Worm (Caenorhabditis elegans) whole organism, L4 larva: Measurements from ENCODE around the gene crb-1.
A peak's percentile ranks its signal among the peaks of the same experiment; 100 is the strongest.

Experiments
- F26F4.8 ChIP-seq: fragments of 200-800 bp; sonication (Bioruptor generic); conservative IDR thresholded peaks from 2 replicates; pipeline ENCODE4 v1.3.6; 2022; ENCODE audit warnings: missing genetic modification characterization, missing compliant biosample characterization
- F44E2.7 ChIP-seq: fragments of 200-800 bp; sonication (Bioruptor generic); IDR thresholded peaks from 2 replicates; pipeline ENCODE4 v2.1.2; 2022; ENCODE audit warnings: missing genetic modification characterization, missing compliant biosample characterization
- F49E8.2 ChIP-seq: sonication (generic microtip); optimal IDR thresholded peaks from 2 replicates; lab custom pipeline; 2016; ENCODE audit warnings: missing compliant biosample characterization, mild to moderate bottlenecking, missing genetic modification characterization, borderline replicate concordance
- T26A8.4 ChIP-seq: fragments of 200-800 bp; sonication (Bioruptor generic); IDR thresholded peaks from 2 replicates; pipeline ENCODE4 v1.3.6; 2022; ENCODE audit warnings: missing genetic modification characterization, missing compliant biosample characterization
- Y5F2A.4 ChIP-seq: fragments of 200-800 bp; sonication (Bioruptor generic); optimal IDR thresholded peaks from 2 replicates; lab custom pipeline; 2018; ENCODE audit warnings: mild to moderate bottlenecking, missing genetic modification characterization, missing compliant biosample characterization
- Y75B8A.6 ChIP-seq: fragments of 200-800 bp; sonication (Bioruptor generic); IDR thresholded peaks from 2 replicates; pipeline ENCODE4 v1.3.6; 2022; ENCODE audit warnings: missing genetic modification reagents, missing genetic modification characterization, missing compliant biosample characterization
- ZK546.5 ChIP-seq, 2 experiments: sonication (generic microtip); optimal IDR thresholded peaks; 2 replicates each; lab custom pipeline; 2017; ENCODE audit warnings: missing biosample characterization in 2 of 2, missing genetic modification characterization in 2 of 2
- aha-1 ChIP-seq: fragments of 150-350 bp; peaks from one replicate; lab custom pipeline; 2014; ENCODE audit warnings: missing biosample characterization, missing genetic modification characterization
- attf-4 ChIP-seq: sonication (generic microtip); optimal IDR thresholded peaks from 3 replicates; lab custom pipeline; 2017; ENCODE audit warnings: missing biosample characterization, missing genetic modification characterization
- ceh-20 ChIP-seq: fragments of 200-800 bp; sonication (Bioruptor generic); IDR thresholded peaks from 2 replicates; pipeline ENCODE4 v1.3.6; 2022; ENCODE audit warnings: missing genetic modification reagents, missing genetic modification characterization, missing compliant biosample characterization
- ceh-62 ChIP-seq: sonication (generic microtip); optimal IDR thresholded peaks from 2 replicates; lab custom pipeline; 2017; ENCODE audit warnings: missing biosample characterization, missing genetic modification characterization
- ces-1 ChIP-seq: fragments of 150-350 bp; sonication (generic microtip); optimal IDR thresholded peaks from 4 replicates; lab custom pipeline; 2014; ENCODE audit warnings: missing biosample characterization, missing genetic modification reagents, missing genetic modification characterization
- ctbp-1 ChIP-seq: fragments of 200-800 bp; sonication (Bioruptor generic); IDR thresholded peaks from 2 replicates; pipeline ENCODE4 v1.3.6; 2022; ENCODE audit warnings: missing genetic modification reagents, missing genetic modification characterization, missing compliant biosample characterization
- daf-12 ChIP-seq: fragments of 150-350 bp; optimal IDR thresholded peaks from 2 replicates; lab custom pipeline; 2014; ENCODE audit warnings: missing biosample characterization, missing genetic modification reagents, missing genetic modification characterization
- daf-19 ChIP-seq: fragments of 200-800 bp; sonication (Bioruptor generic); conservative IDR thresholded peaks from 2 replicates; pipeline ENCODE4 v1.3.6; 2022; ENCODE audit warnings: missing genetic modification characterization, missing compliant biosample characterization
- dmd-6 ChIP-seq: fragments of 200-800 bp; sonication (Bioruptor generic); IDR thresholded peaks from 2 replicates; pipeline ENCODE4 v1.3.6; 2022; ENCODE audit warnings: missing genetic modification reagents, missing genetic modification characterization, missing compliant biosample characterization
- dmd-9 ChIP-seq: fragments of 200-800 bp; sonication (Bioruptor generic); IDR thresholded peaks from 2 replicates; pipeline ENCODE4 v1.3.6; 2022; ENCODE audit warnings: missing genetic modification reagents, missing genetic modification characterization, missing compliant biosample characterization
- dpl-1 ChIP-seq: fragments of 150-350 bp; optimal IDR thresholded peaks from 2 replicates; lab custom pipeline; 2014; ENCODE audit warnings: missing biosample characterization, missing genetic modification reagents, missing genetic modification characterization
- duxl-1 ChIP-seq: sonication (generic microtip); optimal IDR thresholded peaks from 2 replicates; lab custom pipeline; 2016; ENCODE audit warnings: mild to moderate bottlenecking, missing genetic modification characterization, moderate library complexity, missing compliant biosample characterization; ENCODE audit not compliant: poor library complexity
- dve-1 ChIP-seq: sonication (generic microtip); optimal IDR thresholded peaks from 2 replicates; lab custom pipeline; 2017; ENCODE audit warnings: antibody characterized with exemption, mild to moderate bottlenecking, missing genetic modification characterization, missing compliant biosample characterization; ENCODE audit not compliant: insufficient read depth
- hlh-30 ChIP-seq: sonication (generic microtip); optimal IDR thresholded peaks from 2 replicates; lab custom pipeline; 2017; ENCODE audit warnings: antibody characterized with exemption, mild to moderate bottlenecking, missing genetic modification characterization, missing compliant biosample characterization; ENCODE audit not compliant: insufficient read depth
- hmg-1.1 ChIP-seq: fragments of 200-800 bp; sonication (Bioruptor generic); IDR thresholded peaks from 2 replicates; pipeline ENCODE4 v1.3.6; 2022; ENCODE audit warnings: missing genetic modification reagents, missing genetic modification characterization, missing compliant biosample characterization
- lim-7 ChIP-seq: fragments of 200-800 bp; sonication (Bioruptor generic); IDR thresholded peaks from 2 replicates; pipeline ENCODE4 v1.3.6; 2022; ENCODE audit warnings: missing genetic modification characterization, missing compliant biosample characterization
- lin-15B ChIP-seq: fragments of 150-350 bp; sonication (generic microtip); optimal IDR thresholded peaks from 3 replicates; lab custom pipeline; 2014; ENCODE audit warnings: missing biosample characterization, missing genetic modification characterization
- mdt-29 ChIP-seq: fragments of 200-800 bp; sonication (Bioruptor generic); IDR thresholded peaks from 2 replicates; pipeline ENCODE4 v1.3.6; 2022; ENCODE audit warnings: missing genetic modification reagents, missing genetic modification characterization, missing compliant biosample characterization
- mep-1 ChIP-seq: fragments of 150-350 bp; sonication (generic microtip); optimal IDR thresholded peaks from 3 replicates; lab custom pipeline; 2014; ENCODE audit warnings: missing biosample characterization, missing genetic modification characterization
- mxl-3 ChIP-seq: fragments of 200-800 bp; sonication (Bioruptor generic); optimal IDR thresholded peaks from 2 replicates; lab custom pipeline; 2018; ENCODE audit warnings: mild to moderate bottlenecking, missing genetic modification characterization, missing compliant biosample characterization
- nhr-10 ChIP-seq: fragments of 150-350 bp; optimal IDR thresholded peaks from 2 replicates; lab custom pipeline; 2014; ENCODE audit warnings: missing biosample characterization, missing genetic modification characterization
- nhr-11 ChIP-seq: fragments of 150-350 bp; optimal IDR thresholded peaks from 2 replicates; lab custom pipeline; 2014; ENCODE audit warnings: missing biosample characterization, missing genetic modification characterization
- nhr-111 ChIP-seq: fragments of 200-800 bp; sonication (Bioruptor generic); optimal IDR thresholded peaks from 2 replicates; lab custom pipeline; 2018; ENCODE audit warnings: mild to moderate bottlenecking, missing genetic modification characterization, missing compliant biosample characterization
- nhr-25 ChIP-seq: sonication (generic microtip); optimal IDR thresholded peaks from 2 replicates; lab custom pipeline; 2017; ENCODE audit warnings: missing genetic modification characterization, mild to moderate bottlenecking, missing compliant biosample characterization, antibody characterized with exemption, moderate library complexity, borderline replicate concordance; ENCODE audit not compliant: insufficient read depth
- nhr-41 ChIP-seq: fragments of 200-800 bp; sonication (Bioruptor generic); IDR thresholded peaks from 2 replicates; pipeline ENCODE4 v1.3.6; 2022; ENCODE audit warnings: missing genetic modification reagents, missing genetic modification characterization, missing compliant biosample characterization
- nhr-6 ChIP-seq: fragments of 150-350 bp; optimal IDR thresholded peaks from 2 replicates; lab custom pipeline; 2014; ENCODE audit warnings: missing biosample characterization, missing genetic modification characterization
- pha-4 ChIP-seq, 2 experiments: fragments of 150-350 bp in 1 of 2; fragments of 200-800 bp in 1 of 2; sonication (Bioruptor generic) in 1 of 2; IDR thresholded peaks in 1 of 2; optimal IDR thresholded peaks in 1 of 2; 2 replicates each; pipeline versions ENCODE4 v1.3.6 to Lab custom; 2014 to 2022; ENCODE audit warnings: missing genetic modification characterization in 2 of 2, missing genetic modification reagents in 2 of 2, missing biosample characterization in 1 of 2, missing compliant biosample characterization in 1 of 2
- php-3 ChIP-seq: fragments of 200-800 bp; sonication (Bioruptor generic); IDR thresholded peaks from 2 replicates; pipeline ENCODE4 v1.3.6; 2022; ENCODE audit warnings: missing genetic modification reagents, missing genetic modification characterization, missing compliant biosample characterization
- rbr-2 ChIP-seq: sonication (generic microtip); optimal IDR thresholded peaks from 2 replicates; lab custom pipeline; 2016; ENCODE audit warnings: missing genotype, missing genetic modification characterization, missing compliant biosample characterization
- skn-1 ChIP-seq: fragments of 150-350 bp; optimal IDR thresholded peaks from 2 replicates; lab custom pipeline; 2014; ENCODE audit warnings: missing biosample characterization, missing genetic modification characterization
- snpc-4 ChIP-seq: fragments of 150-350 bp; optimal IDR thresholded peaks from 2 replicates; lab custom pipeline; 2014; ENCODE audit warnings: missing biosample characterization, missing genetic modification characterization
- tra-1 ChIP-seq: fragments of 200-800 bp; sonication (Bioruptor generic); IDR thresholded peaks from 2 replicates; pipeline ENCODE4 v1.3.6; 2022; ENCODE audit warnings: missing genetic modification reagents, missing genetic modification characterization, missing compliant biosample characterization
- unc-130 ChIP-seq: sonication (generic microtip); optimal IDR thresholded peaks from 2 replicates; lab custom pipeline; 2016; ENCODE audit warnings: missing genetic modification reagents, missing genetic modification characterization, missing compliant biosample characterization
- unc-62 ChIP-seq, 3 experiments: fragments of 150-350 bp in 1 of 3; sonication (generic microtip); optimal IDR thresholded peaks in 2 of 3; peaks in 1 of 3; 1 replicate in 1 of 3; 2 replicates in 2 of 3; lab custom pipeline; 2014 to 2017; ENCODE audit warnings: missing biosample characterization in 3 of 3, missing genetic modification characterization in 3 of 3, missing genetic modification reagents in 3 of 3, missing genotype in 1 of 3
- vab-7 ChIP-seq: fragments of 200-800 bp; sonication (Bioruptor generic); IDR thresholded peaks from 2 replicates; pipeline ENCODE4 v1.3.6; 2022; ENCODE audit warnings: missing genetic modification reagents, missing genetic modification characterization, missing compliant biosample characterization
- zag-1 ChIP-seq: fragments of 150-350 bp; optimal IDR thresholded peaks from 2 replicates; lab custom pipeline; 2014; ENCODE audit warnings: missing biosample characterization, missing genetic modification characterization
- zfp-3 ChIP-seq: fragments of 200-800 bp; sonication (Bioruptor generic); conservative IDR thresholded peaks from 2 replicates; pipeline ENCODE4 v1.3.6; 2022; ENCODE audit warnings: missing genetic modification reagents, missing genetic modification characterization, missing compliant biosample characterization
- zip-11 ChIP-seq: fragments of 200-800 bp; sonication (Bioruptor generic); IDR thresholded peaks from 2 replicates; pipeline ENCODE4 v1.3.6; 2022; ENCODE audit warnings: missing genetic modification characterization, missing compliant biosample characterization
- ztf-11 ChIP-seq: fragments of 150-350 bp; optimal IDR thresholded peaks from 2 replicates; lab custom pipeline; 2014; ENCODE audit warnings: missing biosample characterization, missing genetic modification characterization
- ztf-7 ChIP-seq: fragments of 150-350 bp; optimal IDR thresholded peaks from 2 replicates; lab custom pipeline; 2014; ENCODE audit warnings: missing biosample characterization, missing genetic modification characterization

The crb-1 gene

DNA sequence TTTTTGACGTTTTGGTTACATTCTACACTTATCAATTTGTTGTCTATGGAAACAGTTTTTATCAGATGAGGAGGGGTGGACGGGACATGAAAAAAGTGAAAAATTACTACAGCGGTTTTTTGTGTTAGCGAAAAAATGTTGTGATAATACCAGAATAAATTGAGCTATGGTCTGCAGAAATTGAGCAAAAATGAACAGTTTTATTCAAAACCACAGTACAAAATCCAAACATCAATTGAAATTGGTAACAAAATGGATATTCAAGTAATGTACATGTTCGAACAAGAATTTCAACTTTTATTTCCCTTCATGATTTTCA lies 10.7 kb upstream of the crb-1 start:
- peak in 1 of 2 experiments; percentile 98 for TF ChIP-seq unc-62 (GFP tag; optimal IDR thresholded peaks at IDR 0.05 in 1 of 2; lab: Kevin White, UChicago)
- TF ChIP-seq unc-62 (tag; optimal IDR thresholded peaks at IDR 0.05; lab: Kevin White, UChicago), result no peak
- no peak for TF ChIP-seq dve-1 (tag; lab: Kevin White, UChicago)
- TF ChIP-seq aha-1 (tag; lab: Kevin White, UChicago), result no peak

DNA sequence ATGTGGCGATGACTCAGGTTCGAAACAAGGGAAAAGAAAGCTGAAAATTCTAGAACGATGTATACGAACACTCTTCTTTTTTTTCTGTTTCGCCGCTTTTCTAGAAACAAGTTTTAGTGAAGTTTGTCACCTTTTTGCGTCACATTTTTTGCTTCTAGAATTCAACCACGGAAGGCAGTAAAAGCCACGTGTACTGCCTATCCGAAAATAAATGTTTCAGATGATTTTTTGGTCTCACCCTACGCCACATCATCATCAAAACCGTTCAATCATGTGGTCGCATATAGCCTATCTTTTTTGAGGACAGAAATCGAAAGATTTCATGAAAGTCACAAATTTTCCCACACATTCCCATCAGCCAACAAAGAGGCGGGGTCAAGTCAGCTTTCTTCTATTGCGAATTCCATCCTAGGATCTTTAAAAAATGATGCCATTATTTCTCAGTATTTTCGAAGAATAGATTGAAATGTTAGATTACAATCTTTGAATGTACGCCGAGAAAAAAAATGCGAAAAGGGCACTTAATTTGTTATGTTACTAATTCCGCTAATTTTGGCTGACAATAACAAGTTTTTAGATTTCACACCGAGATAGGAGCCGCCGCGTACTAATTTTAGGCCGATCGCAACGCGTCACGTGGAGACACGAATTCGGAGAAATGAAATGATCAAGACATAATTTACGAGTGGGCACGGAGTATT lies 10.2 kb upstream of the crb-1 start:
- TF ChIP-seq ceh-62 (tag; lab: Kevin White, UChicago) (no peak), mep-1 (tag; lab: Kevin White, UChicago) (peak; percentile 9), aha-1 (tag; lab: Kevin White, UChicago) (peak; percentile 44), attf-4 (tag; lab: Kevin White, UChicago) (no peak), Y5F2A.4 (GFP tag; lab: Kevin White, UChicago) (no peak), nhr-41 (no peak), ztf-11 (tag; lab: Kevin White, UChicago) (no peak), hlh-30 (tag; lab: Kevin White, UChicago) (peak; percentile 77), nhr-111 (no peak), zag-1 (tag; lab: Kevin White, UChicago) (no peak), ceh-20 (GFP tag; lab: Robert Waterston, UW) (0 out of 2 replicates have a peak, but pooled peaks have one; percentile 10), zfp-3 (GFP tag; lab: Robert Waterston, UW) (no peak), dmd-9 (no peak), lim-7 (no peak), F26F4.8 (GFP tag; lab: Robert Waterston, UW) (no peak), nhr-10 (no peak), ztf-7 (tag; lab: Kevin White, UChicago) (no peak), snpc-4 (tag; lab: Kevin White, UChicago) (no peak), daf-19 (GFP tag; lab: Robert Waterston, UW) (no peak), ces-1 (no peak), hmg-1.1 (GFP tag; lab: Robert Waterston, UW) (no peak), zip-11 (no peak), pha-4 (GFP tag; IDR thresholded peaks at IDR 0.05; lab: Robert Waterston, UW) (no peak), pha-4 (tag; optimal IDR thresholded peaks at IDR 0.05; lab: Kevin White, UChicago) (no peak), tra-1 (0 out of 2 replicates have a peak, but pooled peaks have one; percentile 12), skn-1 (tag; lab: Kevin White, UChicago) (no peak), nhr-25 (tag; lab: Kevin White, UChicago) (no peak), F49E8.2 (tag; lab: Kevin White, UChicago) (no peak), lin-15B (no peak), Y75B8A.6 (GFP tag; lab: Robert Waterston, UW) (no peak), rbr-2 (tag; lab: Kevin White, UChicago) (no peak), mxl-3 (GFP tag; lab: Kevin White, UChicago) (peak; percentile 52), unc-130 (no peak), ctbp-1 (GFP tag; lab: Robert Waterston, UW) (no peak), daf-12 (tag; lab: Kevin White, UChicago) (no peak), nhr-11 (tag; lab: Kevin White, UChicago) (no peak), vab-7 (no peak), duxl-1 (tag; lab: Kevin White, UChicago) (no peak), dpl-1 (no peak), T26A8.4 (GFP tag; lab: Robert Waterston, UW) (no peak), dve-1 (tag; lab: Kevin White, UChicago) (peak; percentile 4), F44E2.7 (no peak), dmd-6 (GFP tag; lab: Robert Waterston, UW) (peak; percentile 38; the same call in 1 of the 2 replicates), php-3 (GFP tag; lab: Robert Waterston, UW) (no peak), nhr-6 (tag; lab: Kevin White, UChicago) (no peak), ZK546.5 (tag; optimal IDR thresholded peaks at IDR 0.05; lab: Kevin White, UChicago) (no peak), mdt-29 (GFP tag; lab: Robert Waterston, UW) (peak; percentile 81)
